Worm (Caenorhabditis elegans): ENCODE measurements around the gene tni-4.
A peak's percentile ranks its signal among the peaks of the same experiment; 100 is the strongest.

Gene tni-4

ce11 chrIV:5169335-5169734 is 35.1 kb upstream of the tni-4 start (continued):
- TF ChIP-seq ceh-24 (tag; optimal IDR thresholded peaks at IDR 0.05) (no peak), ama-1 (optimal IDR thresholded peaks at IDR 0.05) (no peak), K09A11.1 (tag; optimal IDR thresholded peaks at IDR 0.05; ENCODE audit: insufficient read depth) (no peak), lin-11 (tag; optimal IDR thresholded peaks at IDR 0.05) (no peak), tbx-7 (tag; optimal IDR thresholded peaks at IDR 0.05) (no peak), ahr-1 (tag; optimal IDR thresholded peaks at IDR 0.05) (no peak), nhr-11 (tag; optimal IDR thresholded peaks at IDR 0.05) (no peak)

ce11 chrIV:5171994-5172528 is 32.3 kb upstream of the tni-4 start:
- TF ChIP-seq ceh-30 (tag; optimal IDR thresholded peaks at IDR 0.05) (no peak), sdc-2 (tag; optimal IDR thresholded peaks at IDR 0.05) (no peak), ahr-1 (tag; optimal IDR thresholded peaks at IDR 0.05) (no peak), hlh-8 (tag; optimal IDR thresholded peaks at IDR 0.05) (peak; percentile 95)

- no peak for TF ChIP-seq ref-2 (tag; optimal IDR thresholded peaks at IDR 0.05)
- TF ChIP-seq unc-42 (tag; optimal IDR thresholded peaks at IDR 0.05): no peak
- TF ChIP-seq sox-2 (GFP tag; IDR thresholded peaks at IDR 0.05): no peak
- no peak for TF ChIP-seq fax-1 (tag; optimal IDR thresholded peaks at IDR 0.05)
- TF ChIP-seq mec-3 (tag; optimal IDR thresholded peaks at IDR 0.05; ENCODE audit: borderline replicate concordance): no peak
- no peak for TF ChIP-seq ceh-48 (tag; optimal IDR thresholded peaks at IDR 0.05)
- no peak for TF ChIP-seq syd-9 (tag; optimal IDR thresholded peaks at IDR 0.05)
- no peak for TF ChIP-seq zip-5 (tag; optimal IDR thresholded peaks at IDR 0.05)
Measured at ce11 chrIV:5173032-5173431, 31.4 kb upstream of the tni-4 start, which contains the start of gene lam-1. Gene lam-1, plus strand, starts transcription at chrIV:5173332.

- TF ChIP-seq T23F11.4 (GFP tag; optimal IDR thresholded peaks at IDR 0.05): peak; percentile 29
- TF ChIP-seq hlh-15 (tag; optimal IDR thresholded peaks at IDR 0.05): no peak
- peak; percentile 8 for TF ChIP-seq C08G9.2 (tag; optimal IDR thresholded peaks at IDR 0.05)
- 0 out of 2 replicates have a peak, but pooled peaks have one; percentile 57 for TF ChIP-seq ceh-45 (GFP tag; IDR thresholded peaks at IDR 0.05)
- TF ChIP-seq ttx-3 (tag; optimal IDR thresholded peaks at IDR 0.05): peak; percentile 33
- TF ChIP-seq ahr-1 (tag; optimal IDR thresholded peaks at IDR 0.05): no peak
- peak; percentile 53 for TF ChIP-seq ceh-18 (tag; optimal IDR thresholded peaks at IDR 0.05)
- no peak for TF ChIP-seq ztf-16 (tag; optimal IDR thresholded peaks at IDR 0.05)
- peak; percentile 37 for TF ChIP-seq che-1 (tag; optimal IDR thresholded peaks at IDR 0.05)
- no peak for TF ChIP-seq pax-1 (tag; optimal IDR thresholded peaks at IDR 0.05)
- TF ChIP-seq pros-1 (tag; optimal IDR thresholded peaks at IDR 0.05): peak; percentile 31
- peak; percentile 37 for TF ChIP-seq K02D7.2 (tag; optimal IDR thresholded peaks at IDR 0.05)
- TF ChIP-seq hlh-8 (tag; optimal IDR thresholded peaks at IDR 0.05): no peak
- no peak for TF ChIP-seq eyg-1 (tag; optimal IDR thresholded peaks at IDR 0.05)
- TF ChIP-seq ceh-2 (tag; optimal IDR thresholded peaks at IDR 0.05): peak; percentile 35
- TF ChIP-seq ceh-30 (tag; optimal IDR thresholded peaks at IDR 0.05): peak; percentile 83
- no peak for TF ChIP-seq unc-3 (GFP tag; conservative IDR thresholded peaks at IDR 0.05)
- peak; percentile 8 for TF ChIP-seq unc-3 (tag; optimal IDR thresholded peaks at IDR 0.05)
- no peak for TF ChIP-seq unc-55 (GFP tag; optimal IDR thresholded peaks at IDR 0.05)
- TF ChIP-seq odd-2 (tag; optimal IDR thresholded peaks at IDR 0.05): no peak
- TF ChIP-seq zip-5 (tag; optimal IDR thresholded peaks at IDR 0.05): peak; percentile 12
- peak; percentile 34 for TF ChIP-seq madf-2 (tag; optimal IDR thresholded peaks at IDR 0.05)
- TF ChIP-seq nhr-232 (tag; optimal IDR thresholded peaks at IDR 0.05): no peak
- peak; percentile 77 for TF ChIP-seq ceh-31 (tag; optimal IDR thresholded peaks at IDR 0.05)
- TF ChIP-seq pag-3 (tag; optimal IDR thresholded peaks at IDR 0.05; ENCODE audit: borderline replicate concordance): no peak
- TF ChIP-seq pat-9 (tag; optimal IDR thresholded peaks at IDR 0.05): peak; percentile 30
- TF ChIP-seq hlh-6 (tag; optimal IDR thresholded peaks at IDR 0.05): no peak
- TF ChIP-seq nfya-1 (tag; optimal IDR thresholded peaks at IDR 0.05): peak; percentile 76
- TF ChIP-seq tbx-2 (tag; optimal IDR thresholded peaks at IDR 0.05): peak; percentile 46
- peak; percentile 89 for TF ChIP-seq ama-1 (optimal IDR thresholded peaks at IDR 0.05)
- TF ChIP-seq unc-86 (tag; optimal IDR thresholded peaks at IDR 0.05): no peak
- TF ChIP-seq ref-2 (tag; optimal IDR thresholded peaks at IDR 0.05): peak; percentile 69
- TF ChIP-seq elt-2 (tag; optimal IDR thresholded peaks at IDR 0.05): peak; percentile 28
- peak; percentile 45 for TF ChIP-seq pha-2 (tag; optimal IDR thresholded peaks at IDR 0.05)
- TF ChIP-seq lin-11 (tag; optimal IDR thresholded peaks at IDR 0.05): peak; percentile 26
- TF ChIP-seq unc-42 (tag; optimal IDR thresholded peaks at IDR 0.05): peak; percentile 58
- no peak for TF ChIP-seq ceh-22 (tag; optimal IDR thresholded peaks at IDR 0.05)
Measured at ce11 chrIV:5183755-5184166, 20.6 kb upstream of the tni-4 start, which contains the start of gene W03F8.4. Gene W03F8.4, plus strand, starts transcription at chrIV:5184123.
